Fruit fly (Drosophila melanogaster) whole organism, embryonic: Measurements from ENCODE around the gene CG8034.

Experiments used
- Bgb ChIP-seq: fragments of 200-800 bp; sonication (Bioruptor generic); IDR thresholded peaks from 2 replicates; pipeline ENCODE4 v1.3.6; 2022; ENCODE audit warnings: missing biosample characterization, missing genetic modification characterization; ENCODE audit not compliant: partially characterized antibody
- BtbVII ChIP-seq: fragments of 200-800 bp; sonication (Bioruptor generic); optimal IDR thresholded peaks from 3 replicates; lab custom pipeline; 2017; ENCODE audit warnings: missing biosample characterization, mild to moderate bottlenecking, missing genetic modification characterization
- Bteb2 ChIP-seq: fragments of 200-800 bp; sonication (Bioruptor generic); optimal IDR thresholded peaks from 2 replicates; lab custom pipeline; 2016; ENCODE audit warnings: missing biosample characterization, missing genetic modification characterization
- CG10543 ChIP-seq: fragments of 200-800 bp; sonication (Bioruptor generic); optimal IDR thresholded peaks from 3 replicates; lab custom pipeline; 2017; ENCODE audit warnings: missing biosample characterization, mild to moderate bottlenecking, missing genetic modification characterization, moderate library complexity
- CG12104 ChIP-seq: fragments of 200-800 bp; sonication (Bioruptor generic); optimal IDR thresholded peaks from 3 replicates; lab custom pipeline; 2016; ENCODE audit warnings: missing biosample characterization, missing genetic modification characterization
- CG12391 ChIP-seq: fragments of 200-800 bp; sonication (Bioruptor generic); optimal IDR thresholded peaks from 3 replicates; lab custom pipeline; 2018; ENCODE audit warnings: missing biosample characterization, mild to moderate bottlenecking, missing genetic modification characterization, moderate library complexity
- CG13424 ChIP-seq: fragments of 200-800 bp; sonication (Bioruptor generic); optimal IDR thresholded peaks from 2 replicates; lab custom pipeline; 2019; ENCODE audit warnings: missing biosample characterization, mild to moderate bottlenecking, missing genetic modification characterization, moderate library complexity
- CG13624 ChIP-seq: fragments of 200-800 bp; sonication (Bioruptor generic); optimal IDR thresholded peaks from 2 replicates; lab custom pipeline; 2016; ENCODE audit warnings: missing biosample characterization, missing genetic modification characterization
- CG15011 ChIP-seq: fragments of 200-800 bp; sonication (Bioruptor generic); optimal IDR thresholded peaks from 3 replicates; lab custom pipeline; 2018; ENCODE audit warnings: missing biosample characterization, mild to moderate bottlenecking, missing genetic modification characterization
- CG32772 ChIP-seq: fragments of 200-800 bp; sonication (Bioruptor generic); IDR thresholded peaks from 2 replicates; pipeline ENCODE4 v1.3.6; 2022; ENCODE audit warnings: missing biosample characterization, missing genetic modification characterization
- CG6791 ChIP-seq: fragments of 200-800 bp; sonication (Bioruptor generic); IDR thresholded peaks from 3 replicates; pipeline ENCODE4 v1.3.6; 2022; ENCODE audit warnings: missing biosample characterization, missing genetic modification characterization; ENCODE audit not compliant: partially characterized antibody
- CG7357 ChIP-seq: fragments of 200-800 bp; sonication (Bioruptor generic); IDR thresholded peaks from 3 replicates; pipeline ENCODE4 v1.3.6; 2022; ENCODE audit warnings: missing biosample characterization, missing genetic modification characterization
- CG9215 ChIP-seq: fragments of 200-800 bp; sonication (Bioruptor generic); IDR thresholded peaks from 2 replicates; pipeline ENCODE4 v1.3.6; 2022; ENCODE audit warnings: missing biosample characterization, missing genetic modification characterization
- CG9797 ChIP-seq: fragments of 200-800 bp; sonication (Bioruptor generic); optimal IDR thresholded peaks from 3 replicates; lab custom pipeline; 2018; ENCODE audit warnings: missing biosample characterization, mild to moderate bottlenecking, missing genetic modification characterization
- CG9817 ChIP-seq: fragments of 200-800 bp; sonication (Bioruptor generic); optimal IDR thresholded peaks from 2 replicates; lab custom pipeline; 2018; ENCODE audit warnings: missing biosample characterization, mild to moderate bottlenecking, missing genetic modification characterization, moderate library complexity
- Camta ChIP-seq: fragments of 200-800 bp; sonication (Bioruptor generic); optimal IDR thresholded peaks from 2 replicates; lab custom pipeline; 2016; ENCODE audit warnings: missing biosample characterization, missing genetic modification characterization
- CrebB ChIP-seq: fragments of 200-800 bp; sonication (Bioruptor generic); optimal IDR thresholded peaks from 3 replicates; lab custom pipeline; 2018; ENCODE audit warnings: missing biosample characterization, mild to moderate bottlenecking, missing genetic modification characterization
- D ChIP-seq, 2 experiments: fragments of 200-800 bp in 1 of 2; fragments of >200 bp in 1 of 2; sonication (Bioruptor generic) in 1 of 2; optimal IDR thresholded peaks; 2 replicates in 1 of 2; 3 replicates in 1 of 2; lab custom pipeline; 2017; ENCODE audit warnings: mild to moderate bottlenecking in 1 of 2, missing biosample characterization in 1 of 2, missing genetic modification characterization in 1 of 2, missing genetic modification reagents in 1 of 2
- D19A ChIP-seq: fragments of 200-800 bp; optimal IDR thresholded peaks from 3 replicates; lab custom pipeline; 2019; ENCODE audit warnings: missing biosample characterization, mild to moderate bottlenecking, missing genetic modification characterization, moderate library complexity
- Dad ChIP-seq: fragments of 200-800 bp; sonication (Bioruptor generic); optimal IDR thresholded peaks from 3 replicates; lab custom pipeline; 2016; ENCODE audit warnings: missing biosample characterization, missing genetic modification characterization
- Dbx ChIP-seq: fragments of 200-800 bp; sonication (Bioruptor generic); IDR thresholded peaks from 3 replicates; pipeline ENCODE4 v1.3.6; 2022; ENCODE audit warnings: missing biosample characterization, missing genetic modification characterization
- Dek ChIP-seq: fragments of 200-800 bp; sonication (Bioruptor generic); optimal IDR thresholded peaks from 3 replicates; lab custom pipeline; 2019; ENCODE audit warnings: missing biosample characterization, mild to moderate bottlenecking, missing genetic modification characterization, moderate library complexity
- Eip74EF ChIP-seq, 2 experiments: fragments of 200-800 bp in 1 of 2; fragments of >200 bp in 1 of 2; sonication (Bioruptor generic) in 1 of 2; optimal IDR thresholded peaks; 2 replicates each; lab custom pipeline; 2017 to 2019; ENCODE audit warnings: missing biosample characterization in 2 of 2, missing genetic modification characterization in 2 of 2, mild to moderate bottlenecking in 1 of 2, moderate library complexity in 1 of 2
- Fer2 ChIP-seq: fragments of 200-800 bp; sonication (Bioruptor generic); optimal IDR thresholded peaks from 2 replicates; lab custom pipeline; 2018; ENCODE audit warnings: missing biosample characterization, mild to moderate bottlenecking, missing genetic modification characterization, moderate library complexity
- Jarid2 ChIP-seq: fragments of 200-800 bp; sonication (Bioruptor generic); optimal IDR thresholded peaks from 3 replicates; lab custom pipeline; 2017; ENCODE audit warnings: mild to moderate bottlenecking, missing biosample characterization, missing genetic modification reagents, missing genetic modification characterization
- NC2β ChIP-seq: fragments of 200-800 bp; sonication (Bioruptor generic); optimal IDR thresholded peaks from 2 replicates; lab custom pipeline; 2016; ENCODE audit warnings: missing biosample characterization, missing genetic modification characterization
- Nf-YA ChIP-seq: fragments of 200-800 bp; sonication (Bioruptor generic); IDR thresholded peaks from 2 replicates; pipeline ENCODE4 v1.3.6; 2022; ENCODE audit warnings: missing biosample characterization, missing genetic modification characterization
- Six4 ChIP-seq: fragments of 200-800 bp; sonication (Bioruptor generic); optimal IDR thresholded peaks from 2 replicates; lab custom pipeline; 2016; ENCODE audit warnings: missing biosample characterization, missing genetic modification characterization
- Spps ChIP-seq: fragments of 200-800 bp; sonication (Bioruptor generic); optimal IDR thresholded peaks from 2 replicates; lab custom pipeline; 2018; ENCODE audit warnings: missing biosample characterization, mild to moderate bottlenecking, missing genetic modification characterization
- ato ChIP-seq: fragments of 200-800 bp; sonication (Bioruptor generic); IDR thresholded peaks from 2 replicates; pipeline ENCODE4 v1.3.6; 2022; ENCODE audit warnings: missing biosample characterization, missing genetic modification characterization; ENCODE audit not compliant: partially characterized antibody
- dati ChIP-seq: fragments of 200-800 bp; sonication (Bioruptor generic); IDR thresholded peaks from 2 replicates; pipeline ENCODE4 v1.3.6; 2022; ENCODE audit warnings: missing biosample characterization, missing genetic modification characterization
- emc ChIP-seq: fragments of 200-800 bp; sonication (Bioruptor generic); optimal IDR thresholded peaks from 2 replicates; lab custom pipeline; 2016; ENCODE audit warnings: missing biosample characterization, missing genetic modification characterization
- esg ChIP-seq: fragments of 200-800 bp; sonication (Bioruptor generic); conservative IDR thresholded peaks from 2 replicates; pipeline ENCODE4 v1.3.6; 2022; ENCODE audit warnings: missing biosample characterization, missing genetic modification characterization
- fd3F ChIP-seq: fragments of 200-800 bp; sonication (Bioruptor generic); optimal IDR thresholded peaks from 2 replicates; lab custom pipeline; 2018; ENCODE audit warnings: missing biosample characterization, mild to moderate bottlenecking, missing genetic modification characterization, moderate library complexity
- fd96Cb ChIP-seq: fragments of 200-800 bp; sonication (Bioruptor generic); optimal IDR thresholded peaks from 2 replicates; lab custom pipeline; 2018; ENCODE audit warnings: missing biosample characterization, mild to moderate bottlenecking, missing genetic modification characterization, moderate library complexity
- grau ChIP-seq: fragments of 200-800 bp; optimal IDR thresholded peaks from 3 replicates; lab custom pipeline; 2019; ENCODE audit warnings: missing biosample characterization, mild to moderate bottlenecking, missing genetic modification characterization, moderate library complexity
- gsb ChIP-seq: fragments of 200-800 bp; sonication (Bioruptor generic); IDR thresholded peaks from 2 replicates; pipeline ENCODE4 v1.3.6; 2022; ENCODE audit warnings: missing biosample characterization, missing genetic modification characterization
- hbn ChIP-seq: fragments of 200-800 bp; sonication (Bioruptor generic); IDR thresholded peaks from 2 replicates; pipeline ENCODE4 v1.3.6; 2022; ENCODE audit warnings: missing biosample characterization, missing genetic modification characterization; ENCODE audit not compliant: partially characterized antibody
- hth ChIP-seq: fragments of >200 bp; optimal IDR thresholded peaks from 2 replicates; lab custom pipeline; 2017; ENCODE audit warnings: inconsistent platforms
- maf-S ChIP-seq: fragments of 200-800 bp; sonication (Bioruptor generic); optimal IDR thresholded peaks from 2 replicates; lab custom pipeline; 2016; ENCODE audit warnings: missing biosample characterization, missing genetic modification characterization
- psq ChIP-seq: fragments of 200-800 bp; sonication (Bioruptor generic); optimal IDR thresholded peaks from 2 replicates; lab custom pipeline; 2017; ENCODE audit warnings: missing biosample characterization, missing genetic modification characterization
- pum ChIP-seq: fragments of 200-800 bp; sonication (Bioruptor generic); optimal IDR thresholded peaks from 2 replicates; lab custom pipeline; 2016; ENCODE audit warnings: missing biosample characterization, missing genetic modification characterization
- sens-2 ChIP-seq: fragments of 200-800 bp; sonication (Bioruptor generic); IDR thresholded peaks from 2 replicates; pipeline ENCODE4 v1.3.6; 2022; ENCODE audit warnings: missing biosample characterization, missing genetic modification characterization
- tap ChIP-seq: fragments of 200-800 bp; optimal IDR thresholded peaks from 3 replicates; lab custom pipeline; 2019; ENCODE audit warnings: missing biosample characterization, mild to moderate bottlenecking, missing genetic modification characterization, moderate library complexity
- tio ChIP-seq: fragments of 200-800 bp; sonication (Bioruptor generic); optimal IDR thresholded peaks from 2 replicates; lab custom pipeline; 2017; ENCODE audit warnings: missing biosample characterization, missing genetic modification characterization, inconsistent platforms
- toy ChIP-seq: fragments of 200-800 bp; sonication (Bioruptor generic); IDR thresholded peaks from 2 replicates; pipeline ENCODE4 v1.3.6; 2022; ENCODE audit warnings: missing biosample characterization, missing genetic modification characterization
- twi ChIP-seq: fragments of 200-800 bp; optimal IDR thresholded peaks from 2 replicates; lab custom pipeline; 2019; ENCODE audit warnings: missing biosample characterization, mild to moderate bottlenecking, missing genetic modification characterization, moderate library complexity
- usp ChIP-seq: fragments of >200 bp; optimal IDR thresholded peaks from 2 replicates; lab custom pipeline; 2017; ENCODE audit warnings: missing biosample characterization, missing genetic modification characterization

The CG8034 gene

dm6 chrX:19298785-19299114, 788 bp upstream of the CG8034 start (continued):
- TF ChIP-seq hbn (GFP tag; lab: Robert Waterston, UW) (no peak), maf-S (no peak), CG32772 (GFP tag; lab: Robert Waterston, UW) (peak; percentile 31; the same call in 1 of the 2 replicates), CG15011 (GFP tag; lab: Kevin White, UChicago) (no peak), CG13424 (tag; lab: Kevin White, UChicago) (peak; percentile 44), NC2β (GFP tag; lab: Kevin White, UChicago) (peak; percentile 14), esg (no peak; the same call in 1 of the 2 replicates), CG10543 (GFP tag; lab: Kevin White, UChicago) (no peak), CG9817 (tag; lab: Kevin White, UChicago) (no peak), Dad (GFP tag; lab: Kevin White, UChicago) (no peak), emc (GFP tag; lab: Kevin White, UChicago) (no peak), CG13624 (peak; percentile 12), sens-2 (GFP tag; lab: Robert Waterston, UW) (peak; percentile 24; the same call in 1 of the 2 replicates), Camta (GFP tag; lab: Kevin White, UChicago) (no peak), Bteb2 (no peak), Spps (tag; lab: Kevin White, UChicago) (peak; percentile 22), fd3F (GFP tag; lab: Kevin White, UChicago) (peak; percentile 4), Jarid2 (no peak), D (optimal IDR thresholded peaks at IDR 0.05; lab: Kevin White, UChicago) (no peak), D (GFP tag; optimal IDR thresholded peaks at IDR 0.05; lab: Kevin White, UChicago) (no peak), BtbVII (GFP tag; lab: Kevin White, UChicago) (no peak), toy (no peak), fd96Cb (peak; percentile 47), CrebB (tag; lab: Kevin White, UChicago) (no peak), Dek (tag; lab: Kevin White, UChicago) (peak; percentile 38), psq (GFP tag; lab: Kevin White, UChicago) (no peak), Eip74EF (GFP tag; optimal IDR thresholded peaks at IDR 0.05; lab: Kevin White, UChicago) (no peak), Bgb (GFP tag; lab: Robert Waterston, UW) (no peak), Dbx (GFP tag; lab: Robert Waterston, UW) (peak; percentile 55; the same call in 2 of the 3 replicates), tap (peak; percentile 35), CG12391 (tag; lab: Kevin White, UChicago) (peak; percentile 67), gsb (GFP tag; lab: Robert Waterston, UW) (0 out of 2 replicates have a peak, but pooled peaks have one; percentile 25), usp (GFP tag; lab: Kevin White, UChicago) (no peak), dati (GFP tag; lab: Robert Waterston, UW) (0 out of 2 replicates have a peak, but pooled peaks have one; percentile 10), CG9215 (GFP tag; lab: Robert Waterston, UW) (no peak), grau (tag; lab: Kevin White, UChicago) (peak; percentile 98), Nf-YA (0 out of 2 replicates have a peak, but pooled peaks have one; percentile 13), D19A (tag; lab: Kevin White, UChicago) (peak; percentile 18), pum (GFP tag; lab: Kevin White, UChicago) (peak; percentile 29), CG12104 (GFP tag; lab: Kevin White, UChicago) (no peak), CG7357 (GFP tag; lab: Robert Waterston, UW) (peak; percentile 16; the same call in 1 of the 3 replicates), CG6791 (GFP tag; lab: Robert Waterston, UW) (no peak), hth (lab: Kevin White, UChicago) (no peak), twi (tag; lab: Kevin White, UChicago) (peak; percentile 5), Fer2 (no peak), Six4 (GFP tag; lab: Kevin White, UChicago) (no peak), CG9797 (GFP tag; lab: Kevin White, UChicago) (no peak), ato (GFP tag; lab: Robert Waterston, UW) (no peak), tio (no peak)
